Fruit fly (Drosophila melanogaster): ENCODE measurements around the gene CG6836.

The CG6836 gene

dm6 chr3L:18950359-18950758, at the start of gene CG6836:
Gene CG6836, plus strand, starts transcription at chr3L:18950629.
- no peak for TF ChIP-seq psq (optimal IDR thresholded peaks at IDR 0.05)
- no peak for TF ChIP-seq ttk (optimal IDR thresholded peaks at IDR 0.05)
- TF ChIP-seq insv (optimal IDR thresholded peaks at IDR 0.05): no peak
- TF ChIP-seq h (optimal IDR thresholded peaks at IDR 0.05): no peak
- no peak for TF ChIP-seq Sin3A (optimal IDR thresholded peaks at IDR 0.05)
- TF ChIP-seq Myc (optimal IDR thresholded peaks at IDR 0.05): no peak

DNA sequence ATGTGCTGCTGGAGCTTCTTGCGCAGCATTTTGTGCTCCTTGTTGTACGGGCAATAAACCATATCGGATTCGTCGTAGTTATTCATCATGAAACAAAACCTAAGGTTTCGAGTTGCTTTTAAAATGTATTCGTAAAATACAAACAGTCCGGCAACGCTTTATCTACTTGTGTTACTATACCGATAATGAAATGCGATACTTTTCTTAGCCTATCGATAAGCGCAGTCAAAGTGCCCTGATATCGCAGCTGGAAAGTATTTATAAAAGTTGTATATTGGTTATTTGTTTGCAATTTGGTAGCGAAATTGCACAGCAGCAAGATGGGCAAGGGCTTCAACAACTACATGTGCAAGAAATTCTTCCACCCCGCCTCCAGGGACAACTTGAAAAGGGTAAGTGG, 49.0 kb upstream of the CG6836 start, which contains the start of the genes arx and CG6843:
Gene arx, minus strand, starts transcription at position 144 of the 400 bp plus-strand sequence.
Gene CG6843, plus strand, starts transcription at position 184 of the 400 bp plus-strand sequence.
- TF ChIP-seq Sin3A (optimal IDR thresholded peaks at IDR 0.05) (no peak), Myc (optimal IDR thresholded peaks at IDR 0.05) (no peak), insv (optimal IDR thresholded peaks at IDR 0.05) (no peak), ttk (optimal IDR thresholded peaks at IDR 0.05) (no peak), psq (optimal IDR thresholded peaks at IDR 0.05) (no peak), h (optimal IDR thresholded peaks at IDR 0.05) (no peak)

dm6 chr3L:18904772-18905601, 45.4 kb upstream of the CG6836 start, which contains the start of the genes CSN1b and Prp6:
Gene CSN1b, minus strand, starts transcription at chr3L:18904930.
Gene Prp6, plus strand, starts transcription at chr3L:18905372.
- TF ChIP-seq h (optimal IDR thresholded peaks at IDR 0.05) (no peak), Sin3A (optimal IDR thresholded peaks at IDR 0.05) (no peak), insv (optimal IDR thresholded peaks at IDR 0.05) (no peak), Myc (optimal IDR thresholded peaks at IDR 0.05) (no peak), psq (optimal IDR thresholded peaks at IDR 0.05) (no peak), ttk (optimal IDR thresholded peaks at IDR 0.05) (no peak)

DNA sequence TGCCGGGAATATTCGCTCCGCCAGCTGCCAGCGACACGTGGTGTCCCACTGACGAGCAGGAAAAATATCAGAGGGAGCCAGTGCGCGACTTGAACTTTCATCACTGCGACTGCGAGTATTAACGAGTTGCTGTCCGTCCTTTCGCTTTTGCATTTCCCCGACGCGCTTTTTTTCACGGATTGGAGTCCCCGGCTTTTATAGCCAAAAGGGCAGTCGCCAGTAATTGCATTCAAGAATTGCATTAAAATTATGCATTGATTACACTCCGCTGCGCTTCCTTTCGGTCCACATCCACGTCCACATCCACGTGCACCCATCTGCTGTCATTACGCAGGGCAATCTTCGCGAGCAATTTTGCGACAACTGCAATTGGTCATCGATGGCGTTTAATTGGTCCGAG, 39.3 kb upstream of the CG6836 start, which contains the start of gene Ir75d:
Gene Ir75d, minus strand, starts transcription at position 101 of the 400 bp plus-strand sequence.
- TF ChIP-seq Sin3A (optimal IDR thresholded peaks at IDR 0.05) (no peak), insv (optimal IDR thresholded peaks at IDR 0.05) (no peak)

dm6 chr3L:18914100-18914683, 36.2 kb upstream of the CG6836 start, which contains the start of gene COX6AL2:
Gene COX6AL2, minus strand, starts transcription at chr3L:18914150.
- TF ChIP-seq insv (optimal IDR thresholded peaks at IDR 0.05): no peak
- TF ChIP-seq psq (optimal IDR thresholded peaks at IDR 0.05): no peak
- no peak for TF ChIP-seq h (optimal IDR thresholded peaks at IDR 0.05)
- TF ChIP-seq Myc (optimal IDR thresholded peaks at IDR 0.05): no peak
- TF ChIP-seq ttk (optimal IDR thresholded peaks at IDR 0.05): no peak

DNA sequence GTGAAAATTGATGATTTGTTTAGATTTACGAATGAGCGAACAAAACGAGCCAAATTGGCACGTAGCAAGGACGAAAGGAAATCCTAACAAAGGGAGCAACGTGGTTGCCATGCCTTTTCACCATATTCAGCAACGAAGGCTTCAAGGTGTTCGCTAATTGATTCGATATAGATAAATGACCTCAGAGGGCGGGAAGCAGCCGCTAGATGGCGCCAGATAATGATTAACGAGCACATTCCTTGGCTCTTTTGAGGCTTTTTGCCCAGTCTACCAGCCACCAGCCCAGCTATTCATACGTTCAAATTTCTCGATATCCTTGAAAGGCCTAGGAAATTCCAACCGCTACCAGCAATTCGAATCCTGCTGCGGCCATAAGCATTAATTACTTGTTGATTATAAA, 34.0 kb upstream of the CG6836 start:
- TF ChIP-seq insv (optimal IDR thresholded peaks at IDR 0.05) (no peak), Sin3A (optimal IDR thresholded peaks at IDR 0.05) (no peak), Myc (optimal IDR thresholded peaks at IDR 0.05) (no peak)

dm6 chr3L:18917281-18917680, 33.1 kb upstream of the CG6836 start, which contains the start of gene CG6839:
Gene CG6839, plus strand, starts transcription at chr3L:18917581.
- TF ChIP-seq insv (optimal IDR thresholded peaks at IDR 0.05) (no peak), Sin3A (optimal IDR thresholded peaks at IDR 0.05) (no peak), psq (optimal IDR thresholded peaks at IDR 0.05) (no peak)

DNA sequence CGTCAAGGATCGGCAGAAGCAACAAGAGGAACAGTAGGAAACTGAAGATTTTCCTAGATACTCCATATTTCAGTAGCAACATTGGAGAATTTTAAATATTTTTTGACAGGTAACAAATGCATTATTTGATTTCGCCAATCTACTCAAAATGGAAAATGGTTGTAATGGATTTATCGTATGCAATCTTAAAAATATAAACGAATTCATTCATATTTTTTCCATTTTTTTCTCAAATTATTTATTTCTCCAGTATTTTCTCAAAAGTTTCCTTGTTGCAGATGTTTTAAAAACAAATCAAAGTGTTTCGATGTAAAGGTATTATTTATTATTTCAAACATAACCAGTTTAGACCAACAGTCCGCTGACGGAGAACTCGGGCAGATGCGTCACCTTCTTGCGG, 30.2 kb upstream of the CG6836 start, which contains the start of gene CG18223:
Gene CG18223, minus strand, starts transcription at position 101 of the 400 bp plus-strand sequence.
- TF ChIP-seq h (optimal IDR thresholded peaks at IDR 0.05) (no peak), insv (optimal IDR thresholded peaks at IDR 0.05) (no peak), Sin3A (optimal IDR thresholded peaks at IDR 0.05) (no peak), psq (optimal IDR thresholded peaks at IDR 0.05) (no peak), ttk (optimal IDR thresholded peaks at IDR 0.05) (no peak), Myc (optimal IDR thresholded peaks at IDR 0.05) (no peak)

DNA sequence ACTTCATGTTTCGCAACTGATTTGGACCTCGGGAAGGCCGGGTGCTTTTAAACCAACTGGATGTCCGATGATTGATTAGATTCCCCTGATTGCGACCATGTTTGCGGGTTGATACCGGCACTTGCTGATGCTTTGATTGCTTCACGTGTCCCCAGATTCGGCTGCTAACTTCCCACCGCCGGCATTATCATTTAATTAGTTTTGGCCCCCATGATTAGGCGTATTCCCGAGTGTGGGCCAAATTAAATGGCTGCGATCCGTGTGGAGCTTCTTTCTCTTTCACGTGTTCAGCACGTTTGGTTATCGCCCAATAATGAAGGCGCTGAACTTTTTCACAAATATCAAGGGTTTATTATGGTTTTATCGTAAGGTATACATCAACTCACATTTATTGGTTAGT, 28.3 kb upstream of the CG6836 start, which contains the start of gene CG3819:
Gene CG3819, minus strand, starts transcription at position 23 of the 400 bp plus-strand sequence.
- no peak for TF ChIP-seq Myc (optimal IDR thresholded peaks at IDR 0.05)

dm6 chr3L:18924790-18925189, 25.6 kb upstream of the CG6836 start, which contains the start of gene CG43049:
Gene CG43049, plus strand, starts transcription at chr3L:18925090.
- TF ChIP-seq Sin3A (optimal IDR thresholded peaks at IDR 0.05) (no peak), Myc (optimal IDR thresholded peaks at IDR 0.05) (no peak), psq (optimal IDR thresholded peaks at IDR 0.05) (no peak), h (optimal IDR thresholded peaks at IDR 0.05) (no peak), insv (optimal IDR thresholded peaks at IDR 0.05) (no peak), ttk (optimal IDR thresholded peaks at IDR 0.05) (no peak)

- TF ChIP-seq Myc (optimal IDR thresholded peaks at IDR 0.05): no peak
- TF ChIP-seq h (optimal IDR thresholded peaks at IDR 0.05): no peak
- TF ChIP-seq psq (optimal IDR thresholded peaks at IDR 0.05): no peak
- TF ChIP-seq insv (optimal IDR thresholded peaks at IDR 0.05): no peak
- no peak for TF ChIP-seq ttk (optimal IDR thresholded peaks at IDR 0.05)
- no peak for TF ChIP-seq Sin3A (optimal IDR thresholded peaks at IDR 0.05)
Measured at dm6 chr3L:18945938-18946337, 4.5 kb upstream of the CG6836 start, which contains the start of gene CG32204. Gene CG32204, minus strand, starts transcription at chr3L:18946038.

DNA sequence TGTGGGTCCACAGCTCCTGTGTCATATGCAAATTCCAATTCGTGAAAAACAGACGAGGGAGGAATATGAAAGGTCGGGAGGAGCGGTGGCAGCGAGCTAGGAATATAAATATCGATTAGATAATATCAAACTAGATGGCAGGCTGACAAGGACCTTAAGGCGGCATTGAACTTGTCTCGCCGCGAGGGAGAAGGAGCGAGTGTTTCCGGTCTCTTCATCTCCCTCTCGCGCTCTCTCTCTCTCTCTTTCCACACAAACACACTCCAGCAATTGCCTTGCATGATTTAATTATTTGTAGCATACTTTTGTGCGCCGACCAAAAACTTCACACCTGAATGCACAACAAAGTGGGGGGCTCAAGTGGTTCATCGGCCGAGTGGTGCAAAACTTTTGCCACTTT, 3.5 kb upstream of the CG6836 start:
- TF ChIP-seq Sin3A (optimal IDR thresholded peaks at IDR 0.05) (no peak), ttk (optimal IDR thresholded peaks at IDR 0.05) (no peak), Myc (optimal IDR thresholded peaks at IDR 0.05) (no peak), psq (optimal IDR thresholded peaks at IDR 0.05) (no peak), h (optimal IDR thresholded peaks at IDR 0.05) (no peak), insv (optimal IDR thresholded peaks at IDR 0.05) (no peak)
